Fruit fly (Drosophila melanogaster) whole organism, embryonic: ENCODE results near the gene CG14795.
A peak's percentile ranks its signal among the peaks of the same experiment; 100 is the strongest.

Experiments used
- Bgb ChIP-seq: fragments of 200-800 bp; sonication (Bioruptor generic); IDR thresholded peaks from 2 replicates; pipeline ENCODE4 v1.3.6; 2022; ENCODE audit warnings: missing biosample characterization, missing genetic modification characterization; ENCODE audit not compliant: partially characterized antibody
- Blimp-1 ChIP-seq: fragments of 200-800 bp; sonication (Bioruptor generic); optimal IDR thresholded peaks from 3 replicates; lab custom pipeline; 2018; ENCODE audit warnings: missing biosample characterization, missing genetic modification characterization, mild to moderate bottlenecking, moderate library complexity, missing genetic modification reagents
- CG11456 ChIP-seq: fragments of 200-800 bp; sonication (Bioruptor generic); IDR thresholded peaks from 3 replicates; pipeline ENCODE4 v1.3.6; 2022; ENCODE audit warnings: missing biosample characterization, missing genetic modification characterization
- CG11504 ChIP-seq: fragments of 200-800 bp; sonication (Bioruptor generic); optimal IDR thresholded peaks from 3 replicates; lab custom pipeline; 2019; ENCODE audit warnings: missing biosample characterization, mild to moderate bottlenecking, missing genetic modification characterization, moderate library complexity
- CG12942 ChIP-seq: fragments of 200-800 bp; sonication (Bioruptor generic); optimal IDR thresholded peaks from 3 replicates; lab custom pipeline; 2016; ENCODE audit warnings: missing biosample characterization, missing genetic modification characterization
- CG13296 ChIP-seq: fragments of 200-800 bp; sonication (Bioruptor generic); optimal IDR thresholded peaks from 3 replicates; lab custom pipeline; 2018; ENCODE audit warnings: missing biosample characterization, mild to moderate bottlenecking, missing genetic modification characterization
- CG1529 ChIP-seq: fragments of 200-800 bp; sonication (Bioruptor generic); optimal IDR thresholded peaks from 3 replicates; lab custom pipeline; 2018; ENCODE audit warnings: missing biosample characterization, missing genetic modification characterization
- CG17186 ChIP-seq: fragments of 200-800 bp; sonication (Bioruptor generic); optimal IDR thresholded peaks from 3 replicates; lab custom pipeline; 2017; ENCODE audit warnings: missing biosample characterization, missing genetic modification reagents, missing genetic modification characterization
- CG17568 ChIP-seq: fragments of 200-800 bp; sonication (Bioruptor generic); optimal IDR thresholded peaks from 2 replicates; lab custom pipeline; 2018; ENCODE audit warnings: missing biosample characterization, mild to moderate bottlenecking, missing genetic modification characterization, moderate library complexity
- CG3163 ChIP-seq: fragments of 200-800 bp; sonication (Bioruptor generic); optimal IDR thresholded peaks from 3 replicates; lab custom pipeline; 2016; ENCODE audit warnings: missing biosample characterization, missing genetic modification characterization
- CG4424 ChIP-seq: fragments of 200-800 bp; sonication (Bioruptor generic); optimal IDR thresholded peaks from 3 replicates; lab custom pipeline; 2016; ENCODE audit warnings: missing biosample characterization, missing genetic modification characterization
- CG4617 ChIP-seq: fragments of 200-800 bp; sonication (Bioruptor generic); optimal IDR thresholded peaks from 3 replicates; lab custom pipeline; 2016; ENCODE audit warnings: missing biosample characterization, missing genetic modification characterization, borderline replicate concordance
- CG5245 ChIP-seq: fragments of 200-800 bp; sonication (Bioruptor generic); optimal IDR thresholded peaks from 3 replicates; lab custom pipeline; 2016; ENCODE audit warnings: missing biosample characterization, missing genetic modification characterization
- CG6683 ChIP-seq: fragments of 200-800 bp; sonication (Bioruptor generic); optimal IDR thresholded peaks from 2 replicates; lab custom pipeline; 2017; ENCODE audit warnings: missing biosample characterization, mild to moderate bottlenecking, missing genetic modification characterization, missing genetic modification reagents
- CG7745 ChIP-seq: fragments of 200-800 bp; sonication (Bioruptor generic); optimal IDR thresholded peaks from 2 replicates; lab custom pipeline; 2018; ENCODE audit warnings: missing biosample characterization, mild to moderate bottlenecking, missing genetic modification characterization, moderate library complexity
- CG8290 ChIP-seq, 3 experiments: fragments of 200-800 bp; sonication (Bioruptor generic); optimal IDR thresholded peaks; 2 replicates each; lab custom pipeline; 2016 to 2019; ENCODE audit warnings: missing biosample characterization in 3 of 3, missing genetic modification characterization in 3 of 3, mild to moderate bottlenecking in 2 of 3, moderate library complexity in 1 of 3
- CG9609 ChIP-seq: fragments of 200-800 bp; sonication (Bioruptor generic); optimal IDR thresholded peaks from 3 replicates; lab custom pipeline; 2016; ENCODE audit warnings: missing biosample characterization, missing genetic modification characterization
- Deaf1 ChIP-seq: fragments of 200-800 bp; optimal IDR thresholded peaks from 3 replicates; lab custom pipeline; 2019; ENCODE audit warnings: missing biosample characterization, mild to moderate bottlenecking, missing genetic modification characterization, moderate library complexity
- Dfd ChIP-seq, 2 experiments: fragments of >200 bp; optimal IDR thresholded peaks; 2 replicates each; lab custom pipeline; 2017; ENCODE audit warnings: missing biosample characterization in 2 of 2, missing genetic modification characterization in 2 of 2
- HmgD ChIP-seq: fragments of 200-800 bp; sonication (Bioruptor generic); optimal IDR thresholded peaks from 3 replicates; lab custom pipeline; 2016; ENCODE audit warnings: missing biosample characterization, missing genetic modification characterization
- Hsf ChIP-seq: fragments of 200-800 bp; sonication (Bioruptor generic); optimal IDR thresholded peaks from 3 replicates; lab custom pipeline; 2016; ENCODE audit warnings: missing biosample characterization, missing genetic modification characterization
- Nf-YC ChIP-seq: fragments of 200-800 bp; optimal IDR thresholded peaks from 3 replicates; lab custom pipeline; 2019; ENCODE audit warnings: missing biosample characterization, mild to moderate bottlenecking, missing genetic modification characterization, moderate library complexity
- PHDP ChIP-seq: fragments of 200-800 bp; sonication (Bioruptor generic); optimal IDR thresholded peaks from 3 replicates; lab custom pipeline; 2018; ENCODE audit warnings: missing biosample characterization, mild to moderate bottlenecking, missing genetic modification characterization, moderate library complexity
- Rx ChIP-seq: fragments of 200-800 bp; sonication (Bioruptor generic); IDR thresholded peaks from 2 replicates; pipeline ENCODE4 v1.3.6; 2022; ENCODE audit warnings: missing biosample characterization, missing genetic modification characterization
- Taf1 ChIP-seq: fragments of 200-800 bp; sonication (Bioruptor generic); IDR thresholded peaks from 2 replicates; pipeline ENCODE4 v1.3.6; 2022; ENCODE audit warnings: missing biosample characterization, missing genetic modification characterization
- Tbp ChIP-seq: fragments of >200 bp; optimal IDR thresholded peaks from 2 replicates; lab custom pipeline; 2018; ENCODE audit warnings: missing biosample characterization, missing genetic modification characterization
- amos ChIP-seq: fragments of 200-800 bp; sonication (Bioruptor generic); IDR thresholded peaks from 2 replicates; pipeline ENCODE4 v1.3.6; 2022; ENCODE audit warnings: missing biosample characterization, missing genetic modification characterization; ENCODE audit not compliant: partially characterized antibody
- aop ChIP-seq: fragments of 200-800 bp; sonication (Bioruptor generic); IDR thresholded peaks from 2 replicates; pipeline ENCODE4 v1.3.6; 2022; ENCODE audit warnings: missing biosample characterization, missing genetic modification characterization
- ap ChIP-seq: fragments of 200-800 bp; sonication (Bioruptor generic); IDR thresholded peaks from 2 replicates; pipeline ENCODE4 v1.3.6; 2022; ENCODE audit warnings: missing biosample characterization, missing genetic modification characterization
- caup ChIP-seq: fragments of 200-800 bp; sonication (Bioruptor generic); optimal IDR thresholded peaks from 3 replicates; lab custom pipeline; 2017; ENCODE audit warnings: missing biosample characterization, mild to moderate bottlenecking, missing genetic modification characterization, moderate library complexity; ENCODE audit not compliant: severe bottlenecking
- ci ChIP-seq: fragments of 200-800 bp; sonication (Bioruptor generic); IDR thresholded peaks from 3 replicates; pipeline ENCODE4 v1.3.6; 2022; ENCODE audit warnings: missing biosample characterization, missing genetic modification characterization
- corto ChIP-seq: fragments of 200-800 bp; sonication (Bioruptor generic); optimal IDR thresholded peaks from 2 replicates; lab custom pipeline; 2016; ENCODE audit warnings: missing biosample characterization, mild to moderate bottlenecking, missing genetic modification characterization, moderate library complexity
- ems ChIP-seq: fragments of 200-800 bp; sonication (Bioruptor generic); optimal IDR thresholded peaks from 3 replicates; lab custom pipeline; 2016; ENCODE audit warnings: missing biosample characterization, missing genetic modification characterization
- fru ChIP-seq: fragments of >200 bp; optimal IDR thresholded peaks from 2 replicates; lab custom pipeline; 2017
- fu2 ChIP-seq: fragments of 200-800 bp; sonication (Bioruptor generic); optimal IDR thresholded peaks from 2 replicates; lab custom pipeline; 2016; ENCODE audit warnings: missing biosample characterization, missing genetic modification characterization
- gce ChIP-seq: fragments of 200-800 bp; sonication (Bioruptor generic); IDR thresholded peaks from 3 replicates; pipeline ENCODE4 v1.3.6; 2022; ENCODE audit warnings: missing biosample characterization, missing genetic modification characterization
- gro ChIP-seq: fragments of 200-800 bp; sonication (Bioruptor generic); optimal IDR thresholded peaks from 2 replicates; lab custom pipeline; 2016; ENCODE audit warnings: missing biosample characterization, missing genetic modification characterization
- lilli ChIP-seq: fragments of 200-800 bp; sonication (Bioruptor generic); optimal IDR thresholded peaks from 3 replicates; lab custom pipeline; 2016; ENCODE audit warnings: missing biosample characterization, missing genetic modification characterization
- mam ChIP-seq: fragments of 200-800 bp; sonication (Bioruptor generic); optimal IDR thresholded peaks from 3 replicates; lab custom pipeline; 2016; ENCODE audit warnings: missing biosample characterization, missing genetic modification characterization
- nau ChIP-seq: fragments of 200-800 bp; sonication (Bioruptor generic); optimal IDR thresholded peaks from 3 replicates; lab custom pipeline; 2017; ENCODE audit warnings: missing biosample characterization, mild to moderate bottlenecking, missing genetic modification characterization, missing genetic modification reagents
- nmo ChIP-seq: fragments of 200-800 bp; sonication (Bioruptor generic); optimal IDR thresholded peaks from 2 replicates; lab custom pipeline; 2018; ENCODE audit warnings: missing biosample characterization, mild to moderate bottlenecking, missing genetic modification characterization, moderate library complexity
- pan ChIP-seq, 4 experiments: fragments of >200 bp in 3 of 4; fragments of 200-800 bp in 1 of 4; sonication (Bioruptor generic) in 1 of 4; optimal IDR thresholded peaks in 3 of 4; IDR thresholded peaks in 1 of 4; 2 replicates each; pipeline versions ENCODE4 v1.3.6 to Lab custom; 2017 to 2022; ENCODE audit warnings: missing biosample characterization in 2 of 4, missing genetic modification characterization in 2 of 4, mixed read lengths in 1 of 4
- phol ChIP-seq: fragments of 200-800 bp; sonication (Bioruptor generic); optimal IDR thresholded peaks from 3 replicates; lab custom pipeline; 2018; ENCODE audit warnings: missing biosample characterization, mild to moderate bottlenecking, missing genetic modification characterization, moderate library complexity
- ranshi ChIP-seq: fragments of 200-800 bp; sonication (Bioruptor generic); IDR thresholded peaks from 2 replicates; pipeline ENCODE4 v1.3.6; 2022; ENCODE audit warnings: missing biosample characterization, missing genetic modification characterization
- repo ChIP-seq: fragments of 200-800 bp; sonication (Bioruptor generic); optimal IDR thresholded peaks from 2 replicates; lab custom pipeline; 2016; ENCODE audit warnings: missing biosample characterization, missing genetic modification characterization
- seq ChIP-seq: fragments of 200-800 bp; sonication (Bioruptor generic); IDR thresholded peaks from 2 replicates; pipeline ENCODE4 v1.3.6; 2022; ENCODE audit warnings: missing biosample characterization, missing genetic modification characterization
- sim ChIP-seq: fragments of 200-800 bp; sonication (Bioruptor generic); IDR thresholded peaks from 2 replicates; pipeline ENCODE4 v1.3.6; 2022; ENCODE audit warnings: missing biosample characterization, missing genetic modification characterization
- tio ChIP-seq: fragments of 200-800 bp; sonication (Bioruptor generic); optimal IDR thresholded peaks from 2 replicates; lab custom pipeline; 2017; ENCODE audit warnings: missing biosample characterization, missing genetic modification characterization, inconsistent platforms

The CG14795 gene

dm6 chrX:1478276-1479122 lies 34.1 kb downstream of the CG14795 start, which contains the start of gene rush (continued):
- TF ChIP-seq CG4424 (GFP tag; lab: Kevin White, UChicago), result peak; percentile 22
- peak; percentile 38 for TF ChIP-seq phol (tag; lab: Kevin White, UChicago)
- TF ChIP-seq CG17568, result no peak
- TF ChIP-seq HmgD, result peak; percentile 15
- peak; percentile 19 for TF ChIP-seq CG3163 (GFP tag; lab: Kevin White, UChicago)
- TF ChIP-seq Taf1 (GFP tag; lab: Robert Waterston, UW), result 0 out of 2 replicates have a peak, but pooled peaks have one; percentile 11
- no peak; the same call in 2 of the 3 replicates for TF ChIP-seq ci (GFP tag; lab: Robert Waterston, UW)
- TF ChIP-seq Dfd (GFP tag; optimal IDR thresholded peaks at IDR 0.05; lab: Kevin White, UChicago), result no peak
- TF ChIP-seq CG1529 (GFP tag; lab: Kevin White, UChicago), result no peak
- peak; percentile 13 for TF ChIP-seq ems (GFP tag; lab: Kevin White, UChicago)
- peak; percentile 24 for TF ChIP-seq Hsf
- TF ChIP-seq CG5245, result no peak
- TF ChIP-seq CG11504 (tag; lab: Kevin White, UChicago), result no peak
- TF ChIP-seq corto (GFP tag; lab: Kevin White, UChicago), result no peak
- TF ChIP-seq CG6683 (GFP tag; lab: Kevin White, UChicago), result no peak
- TF ChIP-seq lilli (GFP tag; lab: Kevin White, UChicago), result peak; percentile 63
- TF ChIP-seq sim (GFP tag; lab: Robert Waterston, UW), result no peak
- no peak for TF ChIP-seq fru (lab: Kevin White, UChicago)
- TF ChIP-seq gce, result no peak
- TF ChIP-seq CG8290 (GFP tag; optimal IDR thresholded peaks at IDR 0.05; lab: Kevin White, UChicago), result no peak
- peak in 1 of 2 experiments; percentile 72 for TF ChIP-seq CG8290 (tag; optimal IDR thresholded peaks at IDR 0.05; lab: Kevin White, UChicago)
- no peak for TF ChIP-seq CG9609 (GFP tag; lab: Kevin White, UChicago)
- no peak for TF ChIP-seq Tbp (GFP tag; lab: Kevin White, UChicago)
- TF ChIP-seq CG4617 (GFP tag; lab: Kevin White, UChicago), result peak; percentile 90
- TF ChIP-seq CG12942 (GFP tag; lab: Kevin White, UChicago), result peak; percentile 12
- TF ChIP-seq Rx, result no peak
- peak; percentile 50; the same call in 1 of the 3 replicates for TF ChIP-seq CG11456 (GFP tag; lab: Robert Waterston, UW)
- TF ChIP-seq seq (GFP tag; lab: Robert Waterston, UW), result no peak
- TF ChIP-seq Nf-YC, result no peak
- TF ChIP-seq ap (GFP tag; lab: Robert Waterston, UW), result no peak
- no peak for TF ChIP-seq repo (GFP tag; lab: Kevin White, UChicago)
- TF ChIP-seq nmo (GFP tag; lab: Kevin White, UChicago), result peak; percentile 5
- peak; percentile 6 for TF ChIP-seq CG13296 (GFP tag; lab: Kevin White, UChicago)
- TF ChIP-seq gro (GFP tag; lab: Kevin White, UChicago), result peak; percentile 36
- TF ChIP-seq tio (GFP tag; lab: Kevin White, UChicago), result no peak
- TF ChIP-seq Deaf1 (tag; lab: Kevin White, UChicago), result peak; percentile 0
- no peak for TF ChIP-seq fu2 (GFP tag; lab: Kevin White, UChicago)
- no peak for TF ChIP-seq CG7745 (tag; lab: Kevin White, UChicago)
- peak; percentile 3 for TF ChIP-seq caup (GFP tag; lab: Kevin White, UChicago)
- no peak for TF ChIP-seq nau (GFP tag; lab: Kevin White, UChicago)
- TF ChIP-seq ranshi, result 0 out of 2 replicates have a peak, but pooled peaks have one; percentile 24
- TF ChIP-seq Blimp-1 (GFP tag; lab: Kevin White, UChicago), result no peak
- peak; percentile 10 for TF ChIP-seq PHDP
- no peak for TF ChIP-seq aop (GFP tag; lab: Robert Waterston, UW)
- peak; percentile 81 for TF ChIP-seq CG17186 (GFP tag; lab: Kevin White, UChicago)
- peak; percentile 56 for TF ChIP-seq mam
- TF ChIP-seq amos (GFP tag; lab: Robert Waterston, UW), result 0 out of 2 replicates have a peak, but pooled peaks have one; percentile 17
- TF ChIP-seq pan (optimal IDR thresholded peaks at IDR 0.05; lab: Kevin White, UChicago), result no peak
- TF ChIP-seq pan (GFP tag; optimal IDR thresholded peaks at IDR 0.05 in 1 of 2, IDR thresholded peaks at IDR 0.05 in 1 of 2), result no peak
- TF ChIP-seq Bgb (GFP tag; lab: Robert Waterston, UW), result no peak
